Worm (Caenorhabditis elegans): ENCODE results near the gene ZK637.14.

ZK637.14 gene

DNA sequence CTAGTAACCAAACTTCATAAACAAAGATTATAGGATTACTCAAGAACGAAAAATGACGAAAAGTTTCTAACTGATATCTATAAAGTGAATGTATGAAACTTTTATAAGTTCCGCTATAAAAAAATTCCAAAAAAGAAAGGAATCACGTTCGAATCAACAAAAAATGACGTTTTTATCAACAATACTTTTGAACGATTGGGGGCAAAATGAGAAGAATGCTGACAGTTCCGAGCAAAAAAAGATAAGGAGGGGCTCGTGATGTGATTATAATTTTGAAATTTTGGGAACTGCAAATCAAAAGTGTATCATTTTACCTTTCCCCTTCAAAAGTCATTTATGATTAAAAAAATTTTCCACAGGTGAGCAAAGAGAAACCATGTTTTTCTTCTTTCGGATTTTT lies 10.0 kb downstream of the ZK637.14 start (continued):
- TF ChIP-seq dmd-6 (GFP tag; IDR thresholded peaks at IDR 0.05) (peak; percentile 87), zip-11 (GFP tag; IDR thresholded peaks at IDR 0.05) (no peak), lin-29 (GFP tag; IDR thresholded peaks at IDR 0.05) (no peak), F26F4.8 (GFP tag; conservative IDR thresholded peaks at IDR 0.05) (no peak), dpl-1 (GFP tag; optimal IDR thresholded peaks at IDR 0.05) (no peak), hlh-11 (tag; optimal IDR thresholded peaks at IDR 0.05) (peak; percentile 74), nhr-28 (tag; optimal IDR thresholded peaks at IDR 0.05) (peak; percentile 57), gei-8 (GFP tag; optimal IDR thresholded peaks at IDR 0.05) (no peak), hlh-30 (tag; optimal IDR thresholded peaks at IDR 0.05; ENCODE audit: insufficient read depth) (peak; percentile 29), zag-1 (tag; optimal IDR thresholded peaks at IDR 0.05) (no peak), Y105C5A.15 (GFP tag; IDR thresholded peaks at IDR 0.05) (no peak), dve-1 (tag; optimal IDR thresholded peaks at IDR 0.05; ENCODE audit: insufficient read depth) (peak; percentile 73), php-3 (GFP tag; IDR thresholded peaks at IDR 0.05) (peak; percentile 35; the same call in 1 of the 2 replicates), mep-1 (tag; optimal IDR thresholded peaks at IDR 0.05) (peak; percentile 43), daf-8 (GFP tag; IDR thresholded peaks at IDR 0.05) (no peak), attf-4 (tag; optimal IDR thresholded peaks at IDR 0.05) (no peak), sdz-12 (GFP tag; optimal IDR thresholded peaks at IDR 0.05) (no peak), duxl-1 (tag; optimal IDR thresholded peaks at IDR 0.05; ENCODE audit: poor library complexity) (no peak), ZK337.2 (GFP tag; IDR thresholded peaks at IDR 0.05) (no peak), daf-16 (GFP tag; optimal IDR thresholded peaks at IDR 0.05) (no peak), daf-16 (tag; optimal IDR thresholded peaks at IDR 0.05) (peak; percentile 70), nhr-76 (tag; optimal IDR thresholded peaks at IDR 0.05) (no peak), R02D3.7 (tag; optimal IDR thresholded peaks at IDR 0.05) (no peak), nhr-111 (GFP tag; optimal IDR thresholded peaks at IDR 0.05) (no peak), hif-1 (tag; optimal IDR thresholded peaks at IDR 0.05) (peak in 1 of 2 experiments; percentile 47), pqm-1 (tag; optimal IDR thresholded peaks at IDR 0.05) (peak; percentile 78), pha-4 (GFP tag; IDR thresholded peaks at IDR 0.05) (0 out of 2 replicates have a peak, but pooled peaks have one; percentile 29), pha-4 (tag; optimal IDR thresholded peaks at IDR 0.05) (no peak), zfp-3 (GFP tag; conservative IDR thresholded peaks at IDR 0.05) (no peak), ceh-82 (tag; optimal IDR thresholded peaks at IDR 0.05) (no peak), nhr-6 (tag; optimal IDR thresholded peaks at IDR 0.05) (no peak), mdl-1 (tag; optimal IDR thresholded peaks at IDR 0.05) (peak in 1 of 2 experiments; percentile 40), lsy-2 (tag; optimal IDR thresholded peaks at IDR 0.05) (no peak)

DNA sequence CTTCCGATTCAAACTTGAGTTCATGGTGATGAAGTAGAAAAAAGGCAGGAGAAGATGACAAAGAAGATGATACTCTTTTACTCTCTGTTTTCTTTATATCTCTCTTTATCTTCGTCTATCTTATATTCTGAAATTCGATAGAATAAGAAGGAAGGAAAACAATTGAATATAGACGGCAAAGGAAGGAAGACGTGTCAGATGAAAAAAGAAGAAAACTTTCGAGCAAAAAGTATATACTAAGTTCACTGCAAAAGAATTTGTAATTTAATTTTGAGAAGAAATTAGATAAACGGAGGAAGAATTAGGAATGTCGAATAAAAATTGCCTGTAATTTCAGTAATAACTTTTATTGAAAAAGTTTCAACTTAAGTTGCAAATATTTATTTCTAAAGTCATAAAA lies 12.0 kb downstream of the ZK637.14 start, which contains the start of gene K01F9.2:
Gene K01F9.2, minus strand, starts transcription at position 127 of the 400 bp plus-strand sequence.
- TF ChIP-seq F10B5.3 (tag; optimal IDR thresholded peaks at IDR 0.05): no peak
- TF ChIP-seq ces-1 (GFP tag; optimal IDR thresholded peaks at IDR 0.05): peak; percentile 85
- peak; percentile 89 for TF ChIP-seq fkh-10 (GFP tag; optimal IDR thresholded peaks at IDR 0.05)
- TF ChIP-seq aha-1 (tag): peak; percentile 87

DNA sequence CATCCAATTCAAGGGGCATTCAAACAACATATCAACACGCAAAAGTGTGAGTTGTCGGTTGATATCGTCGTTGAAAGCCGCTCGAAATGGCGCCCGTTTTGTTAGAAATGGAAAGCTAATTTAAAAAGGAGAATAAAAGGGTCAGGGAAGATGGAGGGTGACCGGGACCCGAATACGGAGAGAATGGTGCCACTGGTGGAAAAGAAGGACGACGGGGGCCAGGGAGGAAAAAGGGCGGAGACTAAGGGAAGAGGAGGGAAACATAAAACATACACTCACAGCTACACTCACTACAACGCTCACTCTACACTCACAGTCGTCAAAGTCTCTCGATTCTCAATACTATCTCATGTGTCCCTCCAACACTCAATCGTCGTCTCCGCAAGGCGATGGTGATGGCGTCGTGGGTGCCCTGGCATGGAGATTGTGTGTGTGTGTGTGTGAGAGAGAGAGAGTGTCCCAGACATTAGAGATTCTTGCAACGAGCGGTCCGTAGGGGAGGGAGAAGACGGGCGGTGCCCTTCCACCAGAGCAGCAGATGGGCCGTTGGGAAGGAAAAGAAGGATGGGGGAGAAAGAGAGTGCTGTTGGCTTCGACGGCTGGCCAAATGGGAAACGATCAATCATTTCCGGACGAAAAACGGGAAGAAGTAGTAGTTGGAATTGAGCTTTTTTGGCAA lies 14.8 kb downstream of the ZK637.14 start:
- TF ChIP-seq nhr-237 (tag; optimal IDR thresholded peaks at IDR 0.05) (no peak), dve-1 (tag; optimal IDR thresholded peaks at IDR 0.05; ENCODE audit: insufficient read depth) (peak; percentile 38), egl-43 (GFP tag; IDR thresholded peaks at IDR 0.05) (no peak), zag-1 (tag; optimal IDR thresholded peaks at IDR 0.05) (no peak), F10B5.3 (tag; optimal IDR thresholded peaks at IDR 0.05) (peak; percentile 21), hlh-30 (tag; optimal IDR thresholded peaks at IDR 0.05; ENCODE audit: insufficient read depth) (peak; percentile 56), pqm-1 (tag; optimal IDR thresholded peaks at IDR 0.05) (no peak), spr-1 (tag; optimal IDR thresholded peaks at IDR 0.05) (no peak), fkh-10 (GFP tag; optimal IDR thresholded peaks at IDR 0.05) (peak; percentile 61), dmd-8 (GFP tag; IDR thresholded peaks at IDR 0.05) (no peak), madf-5 (GFP tag; IDR thresholded peaks at IDR 0.05) (no peak), T26A8.4 (GFP tag; IDR thresholded peaks at IDR 0.05) (peak; percentile 36; the same call in 1 of the 2 replicates), arid-1 (GFP tag; conservative IDR thresholded peaks at IDR 0.05) (no peak), dmd-6 (GFP tag; IDR thresholded peaks at IDR 0.05) (peak; percentile 25), zip-11 (GFP tag; IDR thresholded peaks at IDR 0.05) (no peak), F37D6.2 (tag; optimal IDR thresholded peaks at IDR 0.05) (peak; percentile 81), nhr-11 (tag; optimal IDR thresholded peaks at IDR 0.05) (peak; percentile 87), lin-29 (GFP tag; IDR thresholded peaks at IDR 0.05) (no peak), daf-19 (GFP tag; conservative IDR thresholded peaks at IDR 0.05) (no peak), daf-16 (GFP tag; optimal IDR thresholded peaks at IDR 0.05) (peak in 1 of 2 experiments; percentile 62), daf-16 (tag; optimal IDR thresholded peaks at IDR 0.05) (no peak), zfp-3 (GFP tag; conservative IDR thresholded peaks at IDR 0.05) (no peak), ceh-82 (tag; optimal IDR thresholded peaks at IDR 0.05) (no peak)

Data from whole organism, L4 larva.